Worm (Caenorhabditis elegans) whole organism, L3 larva: ENCODE data around the gene F54B8.4.

Experiments used
- ZK546.5 ChIP-seq: sonication (generic microtip); optimal IDR thresholded peaks from 2 replicates; lab custom pipeline; 2017; ENCODE audit warnings: missing biosample characterization, missing genetic modification characterization
- ama-1 ChIP-seq: fragments of 150-350 bp; optimal IDR thresholded peaks from 2 replicates; lab custom pipeline; 2018
- ceh-82 ChIP-seq: fragments of 150-350 bp; optimal IDR thresholded peaks from 2 replicates; lab custom pipeline; 2014; ENCODE audit warnings: missing biosample characterization, missing genetic modification characterization
- ceh-9 ChIP-seq: sonication (generic microtip); optimal IDR thresholded peaks from 2 replicates; lab custom pipeline; 2018; ENCODE audit warnings: missing biosample characterization, missing genetic modification characterization
- elt-1 ChIP-seq: fragments of 150-350 bp; optimal IDR thresholded peaks from 2 replicates; lab custom pipeline; 2014; ENCODE audit warnings: missing biosample characterization, missing genetic modification characterization
- fos-1 ChIP-seq: fragments of 150-350 bp; optimal IDR thresholded peaks from 2 replicates; lab custom pipeline; 2014; ENCODE audit warnings: missing biosample characterization, missing genetic modification characterization
- nfya-1 ChIP-seq: sonication (generic microtip); optimal IDR thresholded peaks from 2 replicates; lab custom pipeline; 2017; ENCODE audit warnings: missing genetic modification characterization, mild to moderate bottlenecking, missing compliant biosample characterization, antibody characterized with exemption, moderate library complexity; ENCODE audit not compliant: insufficient read depth
- nhr-11 ChIP-seq: fragments of 150-350 bp; optimal IDR thresholded peaks from 2 replicates; lab custom pipeline; 2014; ENCODE audit warnings: missing biosample characterization, missing genetic modification characterization
- nhr-237 ChIP-seq: fragments of 150-350 bp; optimal IDR thresholded peaks from 2 replicates; lab custom pipeline; 2014; ENCODE audit warnings: missing biosample characterization, missing genetic modification characterization
- skn-1 ChIP-seq: fragments of 150-350 bp; optimal IDR thresholded peaks from 2 replicates; lab custom pipeline; 2014; ENCODE audit warnings: missing biosample characterization, missing genetic modification characterization
- snpc-4 ChIP-seq: fragments of 150-350 bp; optimal IDR thresholded peaks from 2 replicates; lab custom pipeline; 2014; ENCODE audit warnings: missing biosample characterization, missing genetic modification characterization
- zag-1 ChIP-seq: fragments of 150-350 bp; optimal IDR thresholded peaks from 2 replicates; lab custom pipeline; 2014; ENCODE audit warnings: missing biosample characterization, missing genetic modification characterization

DNA sequence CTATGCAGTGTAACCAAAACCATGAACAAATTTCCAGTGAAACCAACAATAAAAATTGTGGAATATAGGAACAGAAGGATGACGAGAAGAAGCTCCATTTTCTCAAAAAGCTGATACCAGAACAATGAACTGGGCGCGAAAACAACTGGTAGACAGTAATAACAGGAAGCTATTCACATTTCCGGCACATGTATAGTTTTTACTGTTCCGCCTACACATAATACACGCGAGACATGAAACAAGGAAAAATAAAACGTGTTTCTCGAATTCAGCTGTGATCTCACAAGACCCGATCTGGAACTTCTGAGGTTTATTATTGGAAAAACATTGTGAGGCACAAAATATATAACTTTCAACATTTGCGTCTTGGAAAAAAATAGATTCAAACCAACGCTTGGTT is 6.6 kb upstream of the F54B8.4 start, which contains the start of gene srsx-36:
- TF ChIP-seq ceh-9 (tag; lab: Kevin White, UChicago) (no peak), skn-1 (tag; lab: Kevin White, UChicago) (no peak), snpc-4 (no peak), ZK546.5 (tag; lab: Kevin White, UChicago) (no peak), nfya-1 (tag; lab: Kevin White, UChicago) (no peak), ceh-82 (no peak), zag-1 (tag; lab: Kevin White, UChicago) (no peak), elt-1 (no peak), ama-1 (no peak), nhr-237 (tag; lab: Kevin White, UChicago) (no peak), nhr-11 (tag; lab: Kevin White, UChicago) (no peak), fos-1 (tag; lab: Kevin White, UChicago) (no peak)
